Fruit fly (Drosophila melanogaster) whole organism, embryonic: ENCODE measurements around the gene CG14221.
A peak's percentile ranks its signal among the peaks of the same experiment; 100 is the strongest.

Source experiments
- CG15514 ChIP-seq: fragments of 200-800 bp; sonication (Bioruptor generic); optimal IDR thresholded peaks from 3 replicates; lab custom pipeline; 2017; ENCODE audit warnings: missing biosample characterization, missing genetic modification characterization, mild to moderate bottlenecking, moderate library complexity, missing genetic modification reagents
- HLH54F ChIP-seq: fragments of 200-800 bp; sonication (Bioruptor generic); optimal IDR thresholded peaks from 3 replicates; lab custom pipeline; 2016; ENCODE audit warnings: missing biosample characterization, missing genetic modification characterization
- Neu2 ChIP-seq: fragments of 200-800 bp; sonication (Bioruptor generic); optimal IDR thresholded peaks from 3 replicates; lab custom pipeline; 2016; ENCODE audit warnings: missing biosample characterization, missing genetic modification characterization, borderline replicate concordance
- Xbp1 ChIP-seq: fragments of 200-800 bp; sonication (Bioruptor generic); optimal IDR thresholded peaks from 3 replicates; lab custom pipeline; 2016; ENCODE audit warnings: missing biosample characterization, mild to moderate bottlenecking, missing genetic modification characterization
- dysf ChIP-seq: fragments of 200-800 bp; sonication (Bioruptor generic); IDR thresholded peaks from 3 replicates; pipeline ENCODE4 v1.3.6; 2022; ENCODE audit warnings: missing biosample characterization, missing genetic modification characterization
- gfzf ChIP-seq: fragments of 200-800 bp; sonication (Bioruptor generic); optimal IDR thresholded peaks from 2 replicates; lab custom pipeline; 2016; ENCODE audit warnings: missing biosample characterization, mild to moderate bottlenecking, missing genetic modification characterization, moderate library complexity
- mam ChIP-seq: fragments of 200-800 bp; sonication (Bioruptor generic); optimal IDR thresholded peaks from 3 replicates; lab custom pipeline; 2016; ENCODE audit warnings: missing biosample characterization, missing genetic modification characterization
- nerfin-1 ChIP-seq: fragments of 200-800 bp; sonication (Bioruptor generic); optimal IDR thresholded peaks from 3 replicates; lab custom pipeline; 2019; ENCODE audit warnings: missing biosample characterization, mild to moderate bottlenecking, missing genetic modification characterization, moderate library complexity
- pho ChIP-seq: fragments of 200-800 bp; sonication (Bioruptor generic); optimal IDR thresholded peaks from 2 replicates; lab custom pipeline; 2016; ENCODE audit warnings: missing biosample characterization, missing genetic modification characterization
- sd ChIP-seq: fragments of 200-800 bp; sonication (Bioruptor generic); optimal IDR thresholded peaks from 3 replicates; lab custom pipeline; 2018; ENCODE audit warnings: missing biosample characterization, mild to moderate bottlenecking, missing genetic modification characterization, moderate library complexity

- no peak for TF ChIP-seq Neu2 (GFP tag; lab: Kevin White, UChicago)
- no peak for TF ChIP-seq mam (GFP tag; lab: Kevin White, UChicago)
- TF ChIP-seq CG15514: peak; percentile 44
- no peak for TF ChIP-seq dysf (GFP tag; lab: Robert Waterston, UW)
- no peak for TF ChIP-seq pho (GFP tag; lab: Kevin White, UChicago)
- TF ChIP-seq HLH54F (GFP tag; lab: Kevin White, UChicago): no peak
- peak; percentile 3 for TF ChIP-seq gfzf
- TF ChIP-seq nerfin-1: no peak
- no peak for TF ChIP-seq Xbp1 (GFP tag; lab: Kevin White, UChicago)
- peak; percentile 4 for TF ChIP-seq sd (tag; lab: Kevin White, UChicago)
Measured at dm6 chrX:19604997-19605396, 16.0 kb downstream of the CG14221 start, which contains the start of gene CG14207.
